Worm (Caenorhabditis elegans) whole organism, L1 larva: ENCODE data around the gene F08D12.4.

Source experiments
- C16A3.4 ChIP-seq: fragments of 150-350 bp; optimal IDR thresholded peaks from 2 replicates; lab custom pipeline; 2014; ENCODE audit warnings: missing biosample characterization, missing genetic modification characterization
- F16B12.6 ChIP-seq: fragments of 150-350 bp; optimal IDR thresholded peaks from 2 replicates; lab custom pipeline; 2014; ENCODE audit warnings: missing biosample characterization, missing genetic modification characterization
- ama-1 ChIP-seq: fragments of 150-350 bp; optimal IDR thresholded peaks from 2 replicates; lab custom pipeline; 2014
- blmp-1 ChIP-seq: fragments of 150-350 bp; optimal IDR thresholded peaks from 2 replicates; lab custom pipeline; 2014; ENCODE audit warnings: missing biosample characterization, missing genetic modification characterization
- ceh-63 ChIP-seq: fragments of 200-800 bp; sonication (Bioruptor generic); optimal IDR thresholded peaks from 2 replicates; lab custom pipeline; 2018; ENCODE audit warnings: mild to moderate bottlenecking, missing genetic modification characterization, missing compliant biosample characterization
- ceh-8 ChIP-seq: fragments of 200-800 bp; sonication (Bioruptor generic); optimal IDR thresholded peaks from 2 replicates; lab custom pipeline; 2018; ENCODE audit warnings: mild to moderate bottlenecking, missing genetic modification characterization, moderate library complexity, missing compliant biosample characterization
- ceh-88 ChIP-seq: fragments of 200-800 bp; sonication (Bioruptor generic); IDR thresholded peaks from 2 replicates; pipeline ENCODE4 v1.3.6; 2022; ENCODE audit warnings: missing genetic modification characterization, missing compliant biosample characterization
- dpl-1 ChIP-seq, 3 experiments: fragments of 150-350 bp in 2 of 3; sonication (generic microtip) in 1 of 3; optimal IDR thresholded peaks; 2 replicates each; lab custom pipeline; 2014 to 2017; ENCODE audit warnings: missing biosample characterization in 3 of 3, missing genetic modification characterization in 3 of 3, missing genetic modification reagents in 3 of 3
- efl-1 ChIP-seq, 4 experiments: fragments of 150-350 bp; optimal IDR thresholded peaks in 3 of 4; peaks in 1 of 4; 1 replicate in 1 of 4; 2 replicates in 3 of 4; lab custom pipeline; 2014; ENCODE audit warnings: missing biosample characterization in 2 of 4, missing genetic modification characterization in 2 of 4, missing genetic modification reagents in 2 of 4
- elt-3 ChIP-seq, 6 experiments: fragments of 150-350 bp in 1 of 6; sonication (generic microtip); optimal IDR thresholded peaks; 2 replicates each; lab custom pipeline; 2017 to 2018; ENCODE audit warnings: missing biosample characterization in 6 of 6, missing genetic modification characterization in 6 of 6, inconsistent platforms in 1 of 6
- ets-5 ChIP-seq: fragments of 200-800 bp; sonication (Bioruptor generic); IDR thresholded peaks from 2 replicates; pipeline ENCODE4 v1.3.6; 2022; ENCODE audit warnings: missing genetic modification characterization, missing compliant biosample characterization
- fkh-4 ChIP-seq: sonication (generic microtip); optimal IDR thresholded peaks from 2 replicates; lab custom pipeline; 2016; ENCODE audit warnings: missing compliant biosample characterization, missing genetic modification characterization, borderline replicate concordance
- fkh-8 ChIP-seq: sonication (generic microtip); optimal IDR thresholded peaks from 2 replicates; lab custom pipeline; 2016; ENCODE audit warnings: mild to moderate bottlenecking, missing genetic modification characterization, missing compliant biosample characterization
- grh-1 ChIP-seq: fragments of 200-800 bp; sonication (Bioruptor generic); IDR thresholded peaks from 2 replicates; pipeline ENCODE4 v1.3.6; 2022; ENCODE audit warnings: missing genetic modification reagents, missing genetic modification characterization, missing compliant biosample characterization
- isw-1 ChIP-seq: fragments of 200-800 bp; sonication (Bioruptor generic); IDR thresholded peaks from 2 replicates; pipeline ENCODE4 v1.3.6; 2022; ENCODE audit warnings: missing genetic modification characterization, missing compliant biosample characterization
- lin-14 ChIP-seq: fragments of 200-800 bp; sonication (Bioruptor generic); optimal IDR thresholded peaks from 2 replicates; lab custom pipeline; 2018; ENCODE audit warnings: mild to moderate bottlenecking, missing genetic modification characterization, moderate library complexity, missing compliant biosample characterization
- lin-15B ChIP-seq: fragments of 150-350 bp; sonication (generic microtip); optimal IDR thresholded peaks from 3 replicates; lab custom pipeline; 2014; ENCODE audit warnings: missing biosample characterization, missing genetic modification characterization
- lin-39 ChIP-seq: fragments of 150-350 bp; optimal IDR thresholded peaks from 2 replicates; lab custom pipeline; 2014; ENCODE audit warnings: missing biosample characterization, missing genetic modification reagents, missing genetic modification characterization
- lsy-2 ChIP-seq, 2 experiments: fragments of 150-350 bp; optimal IDR thresholded peaks; 2 replicates each; lab custom pipeline; 2014; ENCODE audit warnings: missing biosample characterization in 2 of 2, missing genetic modification characterization in 2 of 2
- mab-9 ChIP-seq: fragments of 200-800 bp; sonication (Bioruptor generic); IDR thresholded peaks from 2 replicates; pipeline ENCODE4 v1.3.6; 2022; ENCODE audit warnings: missing genetic modification reagents, missing genetic modification characterization, missing compliant biosample characterization
- nhr-12 ChIP-seq: sonication (generic microtip); optimal IDR thresholded peaks from 2 replicates; lab custom pipeline; 2017; ENCODE audit warnings: missing biosample characterization, missing genetic modification characterization
- nhr-20 ChIP-seq: sonication (generic microtip); optimal IDR thresholded peaks from 2 replicates; lab custom pipeline; 2016; ENCODE audit warnings: mild to moderate bottlenecking, missing genetic modification characterization, missing compliant biosample characterization
- nhr-28 ChIP-seq: fragments of 150-350 bp; optimal IDR thresholded peaks from 2 replicates; lab custom pipeline; 2014; ENCODE audit warnings: missing biosample characterization, missing genetic modification characterization
- nhr-77 ChIP-seq: fragments of 150-350 bp; optimal IDR thresholded peaks from 2 replicates; lab custom pipeline; 2014; ENCODE audit warnings: missing biosample characterization, missing genetic modification characterization
- nhr-84 ChIP-seq: sonication (generic microtip); optimal IDR thresholded peaks from 2 replicates; lab custom pipeline; 2017; ENCODE audit warnings: missing biosample characterization, missing genetic modification characterization
- nhr-85 ChIP-seq: sonication (generic microtip); peaks from one replicate; lab custom pipeline; 2016; ENCODE audit warnings: missing genetic modification characterization, inconsistent platforms, missing compliant biosample characterization
- pqm-1 ChIP-seq: sonication (generic microtip); optimal IDR thresholded peaks from 3 replicates; lab custom pipeline; 2017; ENCODE audit warnings: missing biosample characterization, missing genetic modification characterization
- rnt-1 ChIP-seq: sonication (generic microtip); optimal IDR thresholded peaks from 2 replicates; lab custom pipeline; 2016; ENCODE audit warnings: mild to moderate bottlenecking, missing genetic modification characterization, moderate library complexity, missing compliant biosample characterization
- vab-15 ChIP-seq: sonication (generic microtip); optimal IDR thresholded peaks from 2 replicates; lab custom pipeline; 2017; ENCODE audit warnings: missing genotype, mild to moderate bottlenecking, missing genetic modification characterization, missing compliant biosample characterization
- xbp-1 ChIP-seq: sonication (generic microtip); optimal IDR thresholded peaks from 2 replicates; lab custom pipeline; 2016; ENCODE audit warnings: missing genetic modification characterization, missing compliant biosample characterization
- zip-4 ChIP-seq: fragments of 200-800 bp; sonication (Bioruptor generic); optimal IDR thresholded peaks from 2 replicates; lab custom pipeline; 2018; ENCODE audit warnings: mild to moderate bottlenecking, missing genetic modification characterization, moderate library complexity, missing compliant biosample characterization

Gene F08D12.4

DNA sequence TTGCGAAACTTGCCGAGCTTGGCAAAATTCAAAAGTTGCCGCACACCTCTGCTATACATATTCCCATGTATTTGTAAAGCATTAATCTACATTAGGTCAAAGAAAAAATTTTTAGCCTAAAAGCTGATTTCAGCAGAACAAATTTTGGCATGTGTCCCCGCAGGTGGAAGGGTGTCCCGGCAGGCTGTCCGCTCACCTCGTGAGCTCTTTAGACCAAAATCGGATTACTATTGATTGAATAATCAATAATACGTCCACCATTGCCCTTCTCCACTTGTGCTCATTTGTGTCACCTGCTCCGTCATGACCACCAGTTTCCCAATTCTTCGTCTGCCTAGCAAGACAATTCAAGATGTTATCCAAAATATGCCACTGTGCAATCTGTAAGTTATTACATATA, 19.5 kb upstream of the F08D12.4 start, which contains the start of gene fbxb-107:
TSS of gene fbxb-107 (plus strand) at position 297 of the 400 bp plus-strand sequence.
- TF ChIP-seq lin-15B (tag; lab: Kevin White, UChicago) (no peak), vab-15 (no peak), nhr-12 (tag; lab: Kevin White, UChicago) (no peak)
- TF ChIP-seq, all 84 proteins: peak for 0

DNA sequence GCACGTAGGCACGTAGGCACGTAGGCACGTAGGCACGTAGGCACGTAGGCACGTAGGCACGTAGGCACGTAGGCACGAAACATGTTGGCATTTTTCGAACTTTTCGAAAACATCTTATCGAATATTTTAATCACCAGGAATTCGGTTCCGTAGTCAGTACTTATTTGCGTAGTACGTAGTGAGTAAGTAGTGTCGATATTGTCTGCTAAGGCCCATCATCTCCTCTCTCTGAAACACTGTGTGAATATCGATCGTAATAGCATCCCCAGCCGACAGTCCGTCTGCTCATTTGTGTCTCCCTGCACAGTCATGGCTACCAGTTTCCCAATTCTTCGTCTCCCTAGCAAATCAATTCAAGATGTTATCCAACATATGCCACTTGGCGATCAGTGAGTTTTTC, 15.8 kb upstream of the F08D12.4 start, which contains the start of gene fbxb-106:
TSS of gene fbxb-106 (plus strand) at position 301 of the 400 bp plus-strand sequence.
- no peak for TF ChIP-seq ceh-63 (GFP tag; lab: Kevin White, UChicago)
- no peak for TF ChIP-seq lsy-2 (tag; optimal IDR thresholded peaks at IDR 0.05; lab: Kevin White, UChicago)
- no peak for TF ChIP-seq isw-1
- TF ChIP-seq nhr-84, result no peak
- TF ChIP-seq efl-1 (optimal IDR thresholded peaks at IDR 0.05; lab: Kevin White, UChicago), result no peak
- no peak for TF ChIP-seq efl-1 (GFP tag; optimal IDR thresholded peaks at IDR 0.05 in 1 of 2; lab: Kevin White, UChicago)
- TF ChIP-seq mab-9 (GFP tag; lab: Robert Waterston, UW), result no peak
- TF ChIP-seq elt-3 (tag; optimal IDR thresholded peaks at IDR 0.05; lab: Kevin White, UChicago), result no peak
- no peak for TF ChIP-seq nhr-85 (tag; lab: Kevin White, UChicago)
- no peak for TF ChIP-seq grh-1 (GFP tag; lab: Robert Waterston, UW)
- TF ChIP-seq blmp-1 (tag; lab: Kevin White, UChicago), result no peak
- no peak for TF ChIP-seq F16B12.6 (tag; lab: Kevin White, UChicago)
- no peak for TF ChIP-seq zip-4
- TF ChIP-seq, all 84 proteins: peak for 0

DNA sequence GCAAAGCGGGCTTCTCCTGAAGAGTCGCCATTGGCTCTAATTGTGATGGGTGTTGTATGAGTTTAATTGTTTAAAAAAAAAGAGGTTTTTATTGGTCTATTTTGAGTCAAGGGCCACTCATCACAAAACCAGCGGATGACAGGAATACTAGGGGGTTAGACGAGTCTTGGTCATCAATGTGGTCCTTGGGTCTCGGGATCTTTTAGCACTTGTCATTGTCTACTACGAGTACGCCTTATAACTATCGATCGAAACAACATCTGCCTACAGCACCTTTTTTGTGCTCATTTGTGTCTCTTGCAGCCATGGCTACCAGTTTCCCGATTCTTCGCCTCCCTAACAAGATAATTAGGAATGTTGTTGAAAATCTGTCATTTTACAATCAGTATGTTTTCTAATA, 13.3 kb upstream of the F08D12.4 start, which contains the start of gene fbxb-108:
TSS of gene fbxb-108 (plus strand) at position 301 of the 400 bp plus-strand sequence.
- no peak for TF ChIP-seq nhr-28 (tag; lab: Kevin White, UChicago)
- TF ChIP-seq dpl-1 (GFP tag; optimal IDR thresholded peaks at IDR 0.05; lab: Kevin White, UChicago), result no peak
- TF ChIP-seq ceh-88 (GFP tag; lab: Robert Waterston, UW), result no peak
- TF ChIP-seq ceh-8 (GFP tag; lab: Kevin White, UChicago), result no peak
- TF ChIP-seq fkh-4, result no peak

DNA sequence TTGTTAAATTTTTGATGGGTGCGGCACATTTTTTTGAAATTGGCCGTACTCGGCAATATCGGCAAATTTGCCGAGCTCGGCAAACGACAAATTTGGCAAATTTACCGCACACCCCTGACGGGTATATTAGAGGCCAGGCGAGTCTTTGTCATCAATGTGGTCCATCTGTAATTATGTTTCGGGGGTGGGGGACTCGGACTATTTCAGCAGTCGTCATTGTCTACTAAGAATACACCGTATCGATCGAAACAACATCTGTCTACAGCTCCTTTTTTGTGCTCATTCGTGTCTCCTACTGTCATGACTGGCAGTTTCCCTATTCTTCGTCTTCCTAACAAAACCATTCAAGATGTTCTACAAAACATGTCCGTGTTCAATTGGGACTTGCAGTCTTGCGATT, 11.6 kb upstream of the F08D12.4 start, which contains the start of gene F08D12.15:
TSS of gene F08D12.15 (plus strand) at position 301 of the 400 bp plus-strand sequence.
- TF ChIP-seq grh-1 (GFP tag; lab: Robert Waterston, UW) (no peak), C16A3.4 (tag; lab: Kevin White, UChicago) (no peak), fkh-8 (tag; lab: Kevin White, UChicago) (no peak), xbp-1 (tag; lab: Kevin White, UChicago) (no peak), ceh-8 (GFP tag; lab: Kevin White, UChicago) (no peak), nhr-20 (tag; lab: Kevin White, UChicago) (no peak), pqm-1 (tag; lab: Kevin White, UChicago) (no peak), ets-5 (GFP tag; lab: Robert Waterston, UW) (no peak), ceh-88 (GFP tag; lab: Robert Waterston, UW) (no peak), nhr-77 (tag; lab: Kevin White, UChicago) (no peak)

DNA sequence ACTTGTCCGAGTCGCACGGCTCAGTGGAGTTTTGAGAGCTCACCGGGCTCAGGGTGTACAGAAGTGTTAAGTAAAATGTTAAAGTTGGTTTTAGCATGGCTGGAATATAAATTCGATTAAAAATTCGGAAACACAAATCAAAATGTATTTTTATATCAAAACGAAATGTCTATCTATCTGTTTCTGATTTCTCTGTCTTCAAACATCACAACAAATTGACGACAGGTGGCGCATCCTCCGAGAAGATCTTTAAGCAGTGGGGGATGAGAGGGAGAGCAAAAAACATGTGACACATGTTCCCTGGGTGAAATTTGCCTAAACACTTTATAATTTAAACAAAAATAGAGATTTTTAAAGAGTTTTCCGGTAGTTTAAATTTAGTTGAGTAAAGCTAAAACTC, 8.9 kb upstream of the F08D12.4 start, which contains the start of gene F08D12.7:
TSS of gene F08D12.7 (minus strand) at position 101 of the 400 bp plus-strand sequence.
- TF ChIP-seq lin-15B (tag; lab: Kevin White, UChicago), result no peak
- peak; percentile 8 for TF ChIP-seq rnt-1

DNA sequence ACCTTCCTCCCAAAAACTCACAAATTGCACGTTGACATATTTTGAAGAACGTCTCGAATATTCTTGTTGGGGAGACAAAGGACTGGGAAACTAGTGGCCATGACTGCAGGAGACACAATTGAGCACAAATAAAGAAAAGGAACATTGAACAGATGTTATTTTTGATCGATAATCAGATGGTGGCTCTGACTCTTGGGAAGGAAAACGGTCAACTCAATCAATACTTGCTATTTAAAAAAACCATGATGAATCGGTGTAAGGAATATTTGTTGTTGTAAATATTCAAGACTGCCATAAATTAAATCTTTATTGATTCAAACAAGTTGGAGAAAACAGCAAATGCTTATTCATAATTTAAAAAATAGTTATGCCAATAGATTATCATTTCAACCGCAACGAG, 7.2 kb upstream of the F08D12.4 start, which contains the start of gene fbxb-105:
TSS of gene fbxb-105 (minus strand) at position 101 of the 400 bp plus-strand sequence.
- no peak for TF ChIP-seq lin-14 (GFP tag; lab: Kevin White, UChicago)
- TF ChIP-seq lin-39 (tag; lab: Kevin White, UChicago), result no peak
- no peak for TF ChIP-seq ama-1 (lab: Kevin White, UChicago)
